Worm (Caenorhabditis elegans) whole organism, L1 larva: Measurements from ENCODE around the gene W07G4.2.

ENCODE experiments used
- F16B12.6 ChIP-seq: fragments of 150-350 bp; optimal IDR thresholded peaks from 2 replicates; lab custom pipeline; 2014; ENCODE audit warnings: missing biosample characterization, missing genetic modification characterization
- Y116A8C.19 ChIP-seq: sonication (generic microtip); optimal IDR thresholded peaks from 2 replicates; lab custom pipeline; 2016; ENCODE audit warnings: missing compliant biosample characterization, missing genetic modification characterization, borderline replicate concordance
- alr-1 ChIP-seq: fragments of 200-800 bp; sonication (Bioruptor generic); optimal IDR thresholded peaks from 2 replicates; lab custom pipeline; 2018; ENCODE audit warnings: borderline replicate concordance, mild to moderate bottlenecking, missing genetic modification characterization, missing compliant biosample characterization
- ceh-88 ChIP-seq: fragments of 200-800 bp; sonication (Bioruptor generic); IDR thresholded peaks from 2 replicates; pipeline ENCODE4 v1.3.6; 2022; ENCODE audit warnings: missing genetic modification characterization, missing compliant biosample characterization
- ceh-90 ChIP-seq: sonication (generic microtip); optimal IDR thresholded peaks from 2 replicates; lab custom pipeline; 2016; ENCODE audit warnings: missing genetic modification characterization, missing compliant biosample characterization
- dpl-1 ChIP-seq, 3 experiments: fragments of 150-350 bp in 2 of 3; sonication (generic microtip) in 1 of 3; optimal IDR thresholded peaks; 2 replicates each; lab custom pipeline; 2014 to 2017; ENCODE audit warnings: missing biosample characterization in 3 of 3, missing genetic modification characterization in 3 of 3, missing genetic modification reagents in 3 of 3
- dsc-1 ChIP-seq: sonication (generic microtip); optimal IDR thresholded peaks from 2 replicates; lab custom pipeline; 2016; ENCODE audit warnings: mild to moderate bottlenecking, missing genetic modification characterization, missing compliant biosample characterization
- efl-1 ChIP-seq, 4 experiments: fragments of 150-350 bp; optimal IDR thresholded peaks in 3 of 4; peaks in 1 of 4; 1 replicate in 1 of 4; 2 replicates in 3 of 4; lab custom pipeline; 2014; ENCODE audit warnings: missing biosample characterization in 2 of 4, missing genetic modification characterization in 2 of 4, missing genetic modification reagents in 2 of 4
- efl-3 ChIP-seq: fragments of 200-800 bp; sonication (Bioruptor generic); optimal IDR thresholded peaks from 2 replicates; lab custom pipeline; 2018; ENCODE audit warnings: mild to moderate bottlenecking, missing genetic modification characterization, missing compliant biosample characterization
- fos-1 ChIP-seq: fragments of 150-350 bp; optimal IDR thresholded peaks from 2 replicates; lab custom pipeline; 2014; ENCODE audit warnings: missing biosample characterization, missing genetic modification characterization
- grh-1 ChIP-seq: fragments of 200-800 bp; sonication (Bioruptor generic); IDR thresholded peaks from 2 replicates; pipeline ENCODE4 v1.3.6; 2022; ENCODE audit warnings: missing genetic modification reagents, missing genetic modification characterization, missing compliant biosample characterization
- hlh-17 ChIP-seq: fragments of 200-800 bp; sonication (Bioruptor generic); optimal IDR thresholded peaks from 2 replicates; lab custom pipeline; 2018; ENCODE audit warnings: missing genetic modification characterization, mild to moderate bottlenecking, missing compliant biosample characterization, moderate library complexity, borderline replicate concordance
- hpl-2 ChIP-seq: fragments of 150-350 bp; optimal IDR thresholded peaks from 2 replicates; lab custom pipeline; 2014; ENCODE audit warnings: missing biosample characterization, missing genetic modification reagents, missing genetic modification characterization
- irx-1 ChIP-seq: sonication (generic microtip); optimal IDR thresholded peaks from 2 replicates; lab custom pipeline; 2016; ENCODE audit warnings: missing genetic modification characterization, missing compliant biosample characterization
- lin-14 ChIP-seq: fragments of 200-800 bp; sonication (Bioruptor generic); optimal IDR thresholded peaks from 2 replicates; lab custom pipeline; 2018; ENCODE audit warnings: mild to moderate bottlenecking, missing genetic modification characterization, moderate library complexity, missing compliant biosample characterization
- lin-15B ChIP-seq: fragments of 150-350 bp; sonication (generic microtip); optimal IDR thresholded peaks from 3 replicates; lab custom pipeline; 2014; ENCODE audit warnings: missing biosample characterization, missing genetic modification characterization
- lin-35 ChIP-seq, 2 experiments: fragments of 150-350 bp; optimal IDR thresholded peaks; 2 replicates each; lab custom pipeline; 2014; ENCODE audit warnings: missing biosample characterization in 2 of 2, missing genetic modification characterization in 2 of 2, missing genetic modification reagents in 2 of 2
- lir-3 ChIP-seq: sonication (generic microtip); optimal IDR thresholded peaks from 2 replicates; lab custom pipeline; 2016; ENCODE audit warnings: mild to moderate bottlenecking, missing genetic modification characterization, moderate library complexity, missing compliant biosample characterization; ENCODE audit not compliant: poor library complexity
- nhr-19 ChIP-seq: fragments of 200-800 bp; sonication (Bioruptor generic); conservative IDR thresholded peaks from 2 replicates; pipeline ENCODE4 v1.3.6; 2022; ENCODE audit warnings: missing genetic modification characterization, missing compliant biosample characterization
- nhr-20 ChIP-seq: sonication (generic microtip); optimal IDR thresholded peaks from 2 replicates; lab custom pipeline; 2016; ENCODE audit warnings: mild to moderate bottlenecking, missing genetic modification characterization, missing compliant biosample characterization
- nhr-28 ChIP-seq: fragments of 150-350 bp; optimal IDR thresholded peaks from 2 replicates; lab custom pipeline; 2014; ENCODE audit warnings: missing biosample characterization, missing genetic modification characterization
- nhr-71 ChIP-seq: sonication (generic microtip); optimal IDR thresholded peaks from 2 replicates; lab custom pipeline; 2016; ENCODE audit warnings: mild to moderate bottlenecking, missing genetic modification characterization, moderate library complexity, missing compliant biosample characterization
- nhr-77 ChIP-seq: fragments of 150-350 bp; optimal IDR thresholded peaks from 2 replicates; lab custom pipeline; 2014; ENCODE audit warnings: missing biosample characterization, missing genetic modification characterization
- nhr-85 ChIP-seq: sonication (generic microtip); peaks from one replicate; lab custom pipeline; 2016; ENCODE audit warnings: missing genetic modification characterization, inconsistent platforms, missing compliant biosample characterization
- pax-3 ChIP-seq: fragments of 200-800 bp; sonication (Bioruptor generic); optimal IDR thresholded peaks from 2 replicates; lab custom pipeline; 2018; ENCODE audit warnings: mild to moderate bottlenecking, missing genetic modification characterization, moderate library complexity, missing compliant biosample characterization
- snu-23 ChIP-seq: sonication (generic microtip); optimal IDR thresholded peaks from 2 replicates; lab custom pipeline; 2016; ENCODE audit warnings: missing genetic modification characterization, missing compliant biosample characterization
- sox-4 ChIP-seq: sonication (generic microtip); optimal IDR thresholded peaks from 2 replicates; lab custom pipeline; 2016; ENCODE audit warnings: missing genetic modification characterization, missing compliant biosample characterization
- unc-130 ChIP-seq: fragments of 150-350 bp; optimal IDR thresholded peaks from 2 replicates; lab custom pipeline; 2017; ENCODE audit warnings: missing biosample characterization, missing genetic modification characterization, inconsistent platforms
- unc-86 ChIP-seq: sonication (generic microtip); optimal IDR thresholded peaks from 2 replicates; lab custom pipeline; 2016; ENCODE audit warnings: missing genetic modification characterization, missing compliant biosample characterization
- vab-15 ChIP-seq: sonication (generic microtip); optimal IDR thresholded peaks from 2 replicates; lab custom pipeline; 2017; ENCODE audit warnings: missing genotype, mild to moderate bottlenecking, missing genetic modification characterization, missing compliant biosample characterization
- xbp-1 ChIP-seq: sonication (generic microtip); optimal IDR thresholded peaks from 2 replicates; lab custom pipeline; 2016; ENCODE audit warnings: missing genetic modification characterization, missing compliant biosample characterization
- zip-4 ChIP-seq: fragments of 200-800 bp; sonication (Bioruptor generic); optimal IDR thresholded peaks from 2 replicates; lab custom pipeline; 2018; ENCODE audit warnings: mild to moderate bottlenecking, missing genetic modification characterization, moderate library complexity, missing compliant biosample characterization

The W07G4.2 gene

DNA sequence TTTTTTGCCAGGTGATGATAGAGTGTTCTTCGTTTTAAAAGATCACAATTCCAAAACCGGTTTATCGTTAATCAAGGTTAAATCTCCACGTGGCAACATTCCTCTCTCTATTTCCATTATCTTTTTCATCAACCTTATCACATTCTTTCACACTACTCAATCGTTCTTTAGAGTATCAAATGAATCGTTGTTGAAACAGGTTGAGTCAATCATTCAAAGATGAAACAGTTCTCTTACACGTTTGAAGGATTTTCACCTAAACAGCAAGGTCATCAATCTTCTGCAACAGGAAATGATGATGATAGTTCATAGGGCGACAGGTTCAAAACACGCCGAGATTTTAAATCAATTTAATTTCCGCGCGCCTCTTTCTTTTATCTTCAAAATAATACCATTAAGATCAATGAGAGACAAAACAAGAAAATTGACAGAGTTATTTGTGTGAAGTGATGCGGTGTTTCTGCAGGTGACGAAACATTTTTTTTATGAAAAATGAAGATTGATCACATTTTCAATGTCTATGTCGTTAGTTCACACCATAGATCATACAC, 44.9 kb upstream of the W07G4.2 start (continued):
- no peak for TF ChIP-seq Y116A8C.19 (tag; lab: Kevin White, UChicago)
- TF ChIP-seq alr-1: no peak
- TF ChIP-seq fos-1 (tag; lab: Kevin White, UChicago): no peak
- TF ChIP-seq unc-130: peak; percentile 6

DNA sequence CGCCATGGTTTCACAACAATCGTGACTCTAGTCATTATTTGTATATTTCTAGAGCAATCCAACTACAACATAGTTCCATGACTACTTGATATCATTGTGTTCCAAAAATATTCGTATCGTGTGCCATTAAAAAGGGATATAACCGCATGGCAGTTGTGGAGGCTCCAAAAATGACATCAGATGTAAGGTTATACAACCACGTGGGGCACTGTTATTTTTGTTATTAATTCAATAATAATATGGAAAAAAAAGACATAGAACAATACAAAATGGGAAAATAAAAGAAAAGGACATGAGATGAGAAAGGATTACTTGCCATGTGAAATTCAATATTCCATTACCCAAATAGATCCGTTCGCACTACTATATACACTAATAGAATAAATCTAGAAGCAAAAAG, 39.1 kb upstream of the W07G4.2 start:
- TF ChIP-seq dsc-1 (tag; lab: Kevin White, UChicago) (peak; percentile 62), vab-15 (tag; lab: Kevin White, UChicago) (no peak), pax-3 (tag; lab: Kevin White, UChicago) (peak; percentile 61), lin-15B (tag; lab: Kevin White, UChicago) (no peak), efl-1 (optimal IDR thresholded peaks at IDR 0.05; lab: Kevin White, UChicago) (no peak), efl-1 (GFP tag; optimal IDR thresholded peaks at IDR 0.05 in 1 of 2; lab: Kevin White, UChicago) (no peak)

DNA sequence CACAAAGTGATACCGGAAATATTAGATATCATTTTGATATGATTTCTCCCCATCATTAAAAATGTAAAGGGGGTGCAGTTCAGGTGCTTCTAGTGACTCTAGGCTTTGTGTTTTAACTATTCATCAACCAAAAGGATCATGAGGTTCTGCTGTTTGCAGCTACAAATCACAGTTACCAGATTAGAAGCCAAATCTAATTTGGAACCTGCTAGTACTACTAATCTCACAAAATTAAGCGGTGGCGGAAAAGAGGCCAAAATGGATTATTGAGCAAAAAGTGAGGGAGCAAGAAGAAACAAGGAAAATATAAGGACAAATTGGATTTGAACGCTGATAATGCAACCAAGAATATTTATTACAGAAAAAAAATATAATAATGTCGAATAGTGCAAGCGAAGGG, 37.8 kb upstream of the W07G4.2 start:
- no peak for TF ChIP-seq nhr-77 (tag; lab: Kevin White, UChicago)
- peak; percentile 70 for TF ChIP-seq dsc-1 (tag; lab: Kevin White, UChicago)
- peak; percentile 19 for TF ChIP-seq pax-3 (tag; lab: Kevin White, UChicago)

DNA sequence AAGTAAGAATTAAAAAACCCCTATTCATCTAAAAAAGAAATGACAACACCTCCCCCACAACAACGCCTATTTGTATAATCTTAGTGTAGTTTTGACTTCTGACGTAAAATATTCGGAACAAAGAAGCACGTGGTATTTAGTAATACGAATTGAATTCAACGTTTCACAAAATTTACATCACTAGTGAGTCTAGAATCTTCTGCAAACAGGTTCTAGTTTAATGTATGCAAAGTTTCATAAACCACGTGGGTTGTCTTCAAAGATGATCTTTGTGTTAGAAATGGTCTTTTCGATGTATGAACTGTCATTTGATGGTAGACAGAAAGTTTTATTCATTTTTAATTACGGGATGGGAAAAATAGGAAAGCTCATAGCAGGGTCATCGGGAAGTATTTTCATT, 36.8 kb upstream of the W07G4.2 start:
- TF ChIP-seq hlh-17 (no peak), nhr-71 (tag; lab: Kevin White, UChicago) (peak; percentile 24), dpl-1 (GFP tag; optimal IDR thresholded peaks at IDR 0.05; lab: Kevin White, UChicago) (no peak), snu-23 (peak; percentile 62), nhr-20 (tag; lab: Kevin White, UChicago) (peak; percentile 42), xbp-1 (peak; percentile 2), efl-1 (optimal IDR thresholded peaks at IDR 0.05; lab: Kevin White, UChicago) (no peak), efl-1 (GFP tag; optimal IDR thresholded peaks at IDR 0.05 in 1 of 2; lab: Kevin White, UChicago) (peak in 1 of 2 experiments; percentile 56), nhr-19 (no peak), nhr-85 (tag; lab: Kevin White, UChicago) (peak; percentile 70), lin-35 (GFP tag; optimal IDR thresholded peaks at IDR 0.05; lab: Kevin White, UChicago) (peak in 1 of 2 experiments; percentile 18), dsc-1 (tag; lab: Kevin White, UChicago) (peak; percentile 28)
- TF ChIP-seq, all 84 proteins: peak for 8

DNA sequence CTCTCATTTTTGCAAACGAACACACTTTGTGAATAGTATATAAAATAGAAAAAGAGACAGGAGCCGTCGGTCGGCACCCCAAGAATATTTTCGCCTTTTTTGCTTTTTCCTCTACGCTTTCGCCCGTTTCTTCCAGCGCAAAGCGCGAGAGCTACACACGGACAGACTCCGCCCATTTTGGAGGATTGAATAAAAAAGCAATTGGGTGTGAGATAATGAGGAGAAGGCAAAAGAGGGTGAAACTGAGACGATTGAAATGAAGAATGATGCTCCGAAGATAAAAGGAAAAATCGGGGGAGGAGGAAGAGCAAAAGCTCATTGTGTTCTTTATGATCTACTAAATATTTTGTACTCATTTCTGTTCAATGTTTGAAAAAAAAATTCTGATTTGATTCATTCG, 34.7 kb upstream of the W07G4.2 start, which contains the start of gene C34B4.3:
Gene C34B4.3, minus strand, starts transcription at position 101 of the 400 bp plus-strand sequence.
- no peak for TF ChIP-seq grh-1 (GFP tag; lab: Robert Waterston, UW)
- no peak for TF ChIP-seq nhr-71 (tag; lab: Kevin White, UChicago)
- TF ChIP-seq irx-1 (tag; lab: Kevin White, UChicago): no peak
- no peak for TF ChIP-seq lir-3 (tag; lab: Kevin White, UChicago)
- no peak for TF ChIP-seq nhr-28 (tag; lab: Kevin White, UChicago)
- TF ChIP-seq lin-35 (GFP tag; optimal IDR thresholded peaks at IDR 0.05; lab: Kevin White, UChicago): no peak
- TF ChIP-seq efl-3 (GFP tag; lab: Kevin White, UChicago): no peak
- TF ChIP-seq ceh-88 (GFP tag; lab: Robert Waterston, UW): no peak
- TF ChIP-seq hpl-2 (GFP tag; lab: Kevin White, UChicago): no peak
- TF ChIP-seq sox-4: no peak
- TF ChIP-seq nhr-85 (tag; lab: Kevin White, UChicago): no peak
- TF ChIP-seq ceh-90: no peak
- no peak for TF ChIP-seq F16B12.6 (tag; lab: Kevin White, UChicago)

ce11 chrV:13070278-13070677, 33.9 kb upstream of the W07G4.2 start:
- TF ChIP-seq lin-14 (GFP tag; lab: Kevin White, UChicago) (peak; percentile 23), zip-4 (GFP tag; lab: Kevin White, UChicago) (no peak), unc-86 (tag; lab: Kevin White, UChicago) (peak; percentile 47)
